Fruit fly (Drosophila melanogaster) whole organism, prepupa: ENCODE results near the gene CG13023.

Source experiments
- CG8119 ChIP-seq: fragments of 200-800 bp; sonication (Bioruptor generic); IDR thresholded peaks from 3 replicates; pipeline ENCODE4 v1.3.6; 2022; ENCODE audit warnings: missing biosample characterization, missing genetic modification characterization
- Eip78C ChIP-seq: fragments of 200-800 bp; sonication (Bioruptor generic); peaks from one replicate; lab custom pipeline; 2016; ENCODE audit warnings: missing biosample characterization, missing genetic modification characterization
- Hr39 ChIP-seq: fragments of 200-800 bp; sonication (Bioruptor generic); optimal IDR thresholded peaks from 2 replicates; lab custom pipeline; 2016; ENCODE audit warnings: missing biosample characterization, missing genetic modification characterization
- Lpt ChIP-seq: fragments of 200-800 bp; sonication (Bioruptor generic); optimal IDR thresholded peaks from 3 replicates; lab custom pipeline; 2016; ENCODE audit warnings: missing biosample characterization, missing genetic modification characterization
- Sox102F ChIP-seq: fragments of 200-800 bp; sonication (Bioruptor generic); optimal IDR thresholded peaks from 2 replicates; lab custom pipeline; 2016; ENCODE audit warnings: missing biosample characterization, mild to moderate bottlenecking, missing genetic modification characterization
- dac ChIP-seq: fragments of 200-800 bp; sonication (Bioruptor generic); optimal IDR thresholded peaks from 2 replicates; lab custom pipeline; 2017; ENCODE audit warnings: missing biosample characterization, mild to moderate bottlenecking, missing genetic modification characterization

dm6 chr3L:16958397-16959080 lies 31.3 kb upstream of the CG13023 start:
- no peak for TF ChIP-seq Lpt
- TF ChIP-seq CG8119 = no peak
- TF ChIP-seq Hr39 = no peak
- TF ChIP-seq Sox102F (GFP tag; lab: Kevin White, UChicago) = no peak
- no peak for TF ChIP-seq dac (GFP tag; lab: Kevin White, UChicago)
- no peak for TF ChIP-seq Eip78C
